Worm (Caenorhabditis elegans): ENCODE data around the gene srd-70.
A peak's percentile ranks its signal among the peaks of the same experiment; 100 is the strongest.

DNA sequence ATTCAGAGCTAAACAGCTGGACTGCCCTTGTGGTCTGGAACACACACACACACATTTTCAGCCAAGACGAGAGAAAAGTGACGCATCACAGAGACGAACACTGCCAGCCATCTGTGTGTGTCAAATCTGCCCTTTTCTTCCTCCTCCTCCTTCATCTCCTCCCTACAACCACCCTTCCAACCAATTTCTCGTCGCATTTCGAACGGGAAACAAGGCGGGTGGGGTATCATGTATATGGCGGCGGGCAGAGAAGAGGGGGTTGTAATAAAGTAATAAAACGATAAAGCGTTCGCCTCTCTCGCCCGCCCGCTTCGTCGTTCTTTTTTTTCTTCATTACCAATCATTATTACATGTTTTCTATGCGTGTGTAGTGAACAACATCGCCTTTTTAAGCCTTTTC is 43.6 kb upstream of the srd-70 start:
- TF ChIP-seq unc-39 (tag; optimal IDR thresholded peaks at IDR 0.05) = no peak
- TF ChIP-seq pha-4 (GFP tag; IDR thresholded peaks at IDR 0.05) = no peak
- TF ChIP-seq pha-4 (tag; optimal IDR thresholded peaks at IDR 0.05) = no peak
- no peak for TF ChIP-seq snpc-4 (tag; optimal IDR thresholded peaks at IDR 0.05)
- no peak for TF ChIP-seq egl-27 (tag; optimal IDR thresholded peaks at IDR 0.05)
- TF ChIP-seq skn-1 (tag; optimal IDR thresholded peaks at IDR 0.05) = no peak
- no peak for TF ChIP-seq F49E8.2 (tag; optimal IDR thresholded peaks at IDR 0.05; ENCODE audit: borderline replicate concordance)
- TF ChIP-seq unc-62 (GFP tag; optimal IDR thresholded peaks at IDR 0.05 in 1 of 2) = peak in 1 of 2 experiments; percentile 41
- no peak for TF ChIP-seq unc-62 (tag; optimal IDR thresholded peaks at IDR 0.05)
- TF ChIP-seq R02D3.7 (tag; optimal IDR thresholded peaks at IDR 0.05) = no peak
- no peak for TF ChIP-seq lin-39 (tag; optimal IDR thresholded peaks at IDR 0.05)
- TF ChIP-seq fkh-10 (GFP tag; optimal IDR thresholded peaks at IDR 0.05) = no peak
- no peak for TF ChIP-seq ceh-28 (tag; optimal IDR thresholded peaks at IDR 0.05)
- no peak for TF ChIP-seq saeg-2 (GFP tag; IDR thresholded peaks at IDR 0.05)
- peak; percentile 5 for TF ChIP-seq nhr-28 (tag; optimal IDR thresholded peaks at IDR 0.05)

Measured in whole organism, L4 larva.